Fruit fly (Drosophila melanogaster): Measurements from ENCODE around the gene Kah.

dm6 chr3L:572940-573339 is 16.1 kb downstream of the Kah start:
- TF ChIP-seq CG13204 (GFP tag; optimal IDR thresholded peaks at IDR 0.05) (no peak), rn (GFP tag; IDR thresholded peaks at IDR 0.05) (no peak), CG12605 (GFP tag; IDR thresholded peaks at IDR 0.05) (no peak), CG34367 (tag; optimal IDR thresholded peaks at IDR 0.05) (no peak), CG8301 (tag; optimal IDR thresholded peaks at IDR 0.05) (no peak), EcR (GFP tag; optimal IDR thresholded peaks at IDR 0.05) (no peak), Pif1B (GFP tag; optimal IDR thresholded peaks at IDR 0.05) (no peak), Ets98B (GFP tag; IDR thresholded peaks at IDR 0.05) (no peak), Pif1A (GFP tag; optimal IDR thresholded peaks at IDR 0.05) (no peak), CG15710 (tag; optimal IDR thresholded peaks at IDR 0.05) (no peak), CG14655 (GFP tag; optimal IDR thresholded peaks at IDR 0.05) (no peak), D1 (tag; optimal IDR thresholded peaks at IDR 0.05) (no peak), CG4496 (GFP tag; IDR thresholded peaks at IDR 0.05) (no peak), CG9948 (tag; optimal IDR thresholded peaks at IDR 0.05) (no peak)
